Fruit fly (Drosophila melanogaster) whole organism, adult: ENCODE results near the gene CG31381.
A peak's percentile ranks its signal among the peaks of the same experiment; 100 is the strongest.

ENCODE experiments used
- CG11617 ChIP-seq: fragments of 200-800 bp; sonication (Bioruptor generic); optimal IDR thresholded peaks from 2 replicates; lab custom pipeline; 2017; ENCODE audit warnings: mild to moderate bottlenecking, missing biosample characterization, missing genetic modification reagents, missing genetic modification characterization
- CG12768 ChIP-seq: fragments of 200-800 bp; sonication (Bioruptor generic); optimal IDR thresholded peaks from 2 replicates; lab custom pipeline; 2017; ENCODE audit warnings: missing biosample characterization, missing genetic modification characterization, mild to moderate bottlenecking, moderate library complexity, missing genetic modification reagents
- CG14711 ChIP-seq: fragments of 200-800 bp; sonication (Bioruptor generic); optimal IDR thresholded peaks from 2 replicates; lab custom pipeline; 2018; ENCODE audit warnings: missing biosample characterization, mild to moderate bottlenecking, missing genetic modification characterization, moderate library complexity
- CG1620 ChIP-seq: fragments of 200-800 bp; sonication (Bioruptor generic); optimal IDR thresholded peaks from 2 replicates; lab custom pipeline; 2016; ENCODE audit warnings: missing biosample characterization, missing genetic modification characterization
- CG33017 ChIP-seq: fragments of 200-800 bp; sonication (Bioruptor generic); optimal IDR thresholded peaks from 2 replicates; lab custom pipeline; 2018; ENCODE audit warnings: missing biosample characterization, mild to moderate bottlenecking, missing genetic modification characterization, moderate library complexity
- CG5204 ChIP-seq: fragments of 200-800 bp; sonication (Bioruptor generic); optimal IDR thresholded peaks from 2 replicates; lab custom pipeline; 2016; ENCODE audit warnings: missing biosample characterization, missing genetic modification characterization
- CG7045 ChIP-seq: fragments of 200-800 bp; sonication (Bioruptor generic); optimal IDR thresholded peaks from 2 replicates; lab custom pipeline; 2017; ENCODE audit warnings: missing biosample characterization, mild to moderate bottlenecking, missing genetic modification characterization
- CG7101 ChIP-seq: fragments of 200-800 bp; sonication (Bioruptor generic); optimal IDR thresholded peaks from 2 replicates; lab custom pipeline; 2018; ENCODE audit warnings: missing biosample characterization, mild to moderate bottlenecking, missing genetic modification characterization, moderate library complexity
- Clk ChIP-seq: fragments of 200-800 bp; sonication (Bioruptor generic); optimal IDR thresholded peaks from 2 replicates; lab custom pipeline; 2017; ENCODE audit warnings: missing biosample characterization, missing genetic modification characterization
- Crg-1 ChIP-seq: fragments of 200-800 bp; sonication (Bioruptor generic); optimal IDR thresholded peaks from 2 replicates; lab custom pipeline; 2016; ENCODE audit warnings: missing biosample characterization, missing genetic modification characterization
- Hr96 ChIP-seq: fragments of 200-800 bp; sonication (Bioruptor generic); optimal IDR thresholded peaks from 2 replicates; lab custom pipeline; 2016; ENCODE audit warnings: missing biosample characterization, missing genetic modification characterization
- Mnt ChIP-seq: fragments of 200-800 bp; sonication (Bioruptor generic); optimal IDR thresholded peaks from 2 replicates; lab custom pipeline; 2016; ENCODE audit warnings: missing biosample characterization, mild to moderate bottlenecking, missing genetic modification characterization
- bab1 ChIP-seq: fragments of 200-800 bp; sonication (Bioruptor generic); optimal IDR thresholded peaks from 3 replicates; lab custom pipeline; 2019; ENCODE audit warnings: missing biosample characterization, mild to moderate bottlenecking, missing genetic modification characterization, moderate library complexity
- cic ChIP-seq: fragments of 200-800 bp; sonication (Bioruptor generic); optimal IDR thresholded peaks from 2 replicates; lab custom pipeline; 2017; ENCODE audit warnings: missing biosample characterization, mild to moderate bottlenecking, missing genetic modification characterization, moderate library complexity
- cnc ChIP-seq, 2 experiments: fragments of >200 bp; optimal IDR thresholded peaks; 2 replicates each; lab custom pipeline; 2017
- kay ChIP-seq: fragments of 200-800 bp; sonication (Bioruptor generic); peaks from one replicate; lab custom pipeline; 2016; ENCODE audit warnings: missing biosample characterization, missing genetic modification characterization, borderline replicate concordance
- ovo ChIP-seq: fragments of 200-800 bp; sonication (Bioruptor generic); optimal IDR thresholded peaks from 2 replicates; lab custom pipeline; 2016; ENCODE audit warnings: missing biosample characterization, missing genetic modification characterization
- pad ChIP-seq: fragments of 200-800 bp; sonication (Bioruptor generic); optimal IDR thresholded peaks from 3 replicates; lab custom pipeline; 2017; ENCODE audit warnings: missing biosample characterization, missing genetic modification characterization, mild to moderate bottlenecking, moderate library complexity, missing genetic modification reagents
- tj ChIP-seq: fragments of 200-800 bp; sonication (Bioruptor generic); optimal IDR thresholded peaks from 3 replicates; lab custom pipeline; 2017; ENCODE audit warnings: missing biosample characterization, mild to moderate bottlenecking, missing genetic modification characterization, moderate library complexity
- toe ChIP-seq: fragments of 200-800 bp; sonication (Bioruptor generic); optimal IDR thresholded peaks from 2 replicates; lab custom pipeline; 2016; ENCODE audit warnings: missing biosample characterization, missing genetic modification characterization

Gene CG31381

DNA sequence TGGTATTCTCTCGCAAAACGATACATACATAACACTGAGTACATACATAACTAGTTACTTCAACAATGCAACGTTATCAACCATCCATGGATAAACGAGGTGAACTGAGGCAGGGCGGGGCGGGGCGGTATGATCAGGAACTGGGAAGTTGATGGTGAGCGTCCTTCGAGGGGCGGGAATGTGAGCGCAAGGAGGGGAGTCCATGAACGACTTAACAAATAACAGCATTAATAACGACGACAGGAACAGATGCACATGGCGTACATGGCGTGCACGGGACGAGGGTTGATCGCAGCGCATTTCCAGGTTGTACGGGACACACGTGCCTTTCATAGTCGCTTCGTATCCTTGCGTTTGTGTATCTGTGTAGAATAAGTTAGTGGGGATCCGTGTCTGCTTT is 8.9 kb upstream of the CG31381 start:
- TF ChIP-seq Crg-1 (GFP tag; lab: Kevin White, UChicago), result no peak
- no peak for TF ChIP-seq cic (GFP tag; lab: Kevin White, UChicago)
- no peak for TF ChIP-seq bab1
- TF ChIP-seq cnc (optimal IDR thresholded peaks at IDR 0.05; lab: Kevin White, UChicago), result no peak
- TF ChIP-seq CG12768 (GFP tag; lab: Kevin White, UChicago), result no peak
- no peak for TF ChIP-seq CG11617
- TF ChIP-seq Mnt (GFP tag; lab: Kevin White, UChicago), result no peak
- TF ChIP-seq CG14711 (tag; lab: Kevin White, UChicago), result no peak

dm6 chr3R:24870389-24871048 is 6.3 kb upstream of the CG31381 start, which contains the start of gene CycB3:
TSS of gene CycB3 (minus strand) at chr3R:24870816.
- TF ChIP-seq pad (GFP tag; lab: Kevin White, UChicago) (peak; percentile 32), CG7101 (peak; percentile 13), ovo (GFP tag; lab: Kevin White, UChicago) (peak; percentile 57), bab1 (peak; percentile 57), CG11617 (no peak)

dm6 chr3R:24875939-24876842 is 654 bp upstream of the CG31381 start, which contains the start of gene CG3744:
TSS of gene CG3744 (minus strand) at chr3R:24876654.
- TF ChIP-seq pad (GFP tag; lab: Kevin White, UChicago) (peak; percentile 67), CG33017 (peak; percentile 82), Mnt (GFP tag; lab: Kevin White, UChicago) (no peak), cnc (optimal IDR thresholded peaks at IDR 0.05; lab: Kevin White, UChicago) (no peak), Hr96 (GFP tag; lab: Kevin White, UChicago) (peak; percentile 50), ovo (GFP tag; lab: Kevin White, UChicago) (peak; percentile 84), CG1620 (GFP tag; lab: Kevin White, UChicago) (peak; percentile 80), kay (GFP tag; lab: Kevin White, UChicago) (no peak), CG5204 (GFP tag; lab: Kevin White, UChicago) (peak; percentile 72), tj (GFP tag; lab: Kevin White, UChicago) (peak; percentile 34), cic (GFP tag; lab: Kevin White, UChicago) (peak; percentile 50), bab1 (peak; percentile 80), Clk (GFP tag; lab: Kevin White, UChicago) (peak; percentile 82), CG7101 (peak; percentile 83), CG14711 (tag; lab: Kevin White, UChicago) (peak; percentile 70), toe (peak; percentile 84), CG11617 (peak; percentile 81), Crg-1 (GFP tag; lab: Kevin White, UChicago) (peak; percentile 79), CG7045 (peak; percentile 87), CG12768 (GFP tag; lab: Kevin White, UChicago) (peak; percentile 85)

- TF ChIP-seq CG33017, result no peak
- no peak for TF ChIP-seq bab1
- TF ChIP-seq CG7045, result no peak
- TF ChIP-seq tj (GFP tag; lab: Kevin White, UChicago), result peak; percentile 90
- TF ChIP-seq cic (GFP tag; lab: Kevin White, UChicago), result no peak
- TF ChIP-seq CG12768 (GFP tag; lab: Kevin White, UChicago), result no peak
- TF ChIP-seq pad (GFP tag; lab: Kevin White, UChicago), result no peak
Measured at dm6 chr3R:24878655-24879054, 1.8 kb downstream of the CG31381 start.

DNA sequence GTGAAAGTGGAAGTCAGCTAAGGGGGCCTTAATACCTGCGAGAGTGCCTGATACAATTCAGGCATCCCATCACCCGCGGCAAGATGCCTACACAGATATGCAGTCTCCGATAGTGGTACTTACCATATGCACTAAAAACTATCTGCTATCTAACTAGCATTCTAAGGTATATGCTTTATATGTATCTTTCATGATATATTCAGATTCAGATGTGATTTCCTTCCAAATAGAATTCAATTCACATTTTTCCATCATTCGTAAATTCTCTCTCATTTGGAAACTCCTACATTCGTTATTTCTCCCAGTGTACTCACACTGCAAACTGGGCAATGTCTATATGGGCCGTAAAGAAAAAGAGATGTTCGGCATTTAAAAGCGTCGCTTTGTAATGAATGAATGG is 9.6 kb downstream of the CG31381 start:
- TF ChIP-seq pad (GFP tag; lab: Kevin White, UChicago) (no peak), CG12768 (GFP tag; lab: Kevin White, UChicago) (no peak)

DNA sequence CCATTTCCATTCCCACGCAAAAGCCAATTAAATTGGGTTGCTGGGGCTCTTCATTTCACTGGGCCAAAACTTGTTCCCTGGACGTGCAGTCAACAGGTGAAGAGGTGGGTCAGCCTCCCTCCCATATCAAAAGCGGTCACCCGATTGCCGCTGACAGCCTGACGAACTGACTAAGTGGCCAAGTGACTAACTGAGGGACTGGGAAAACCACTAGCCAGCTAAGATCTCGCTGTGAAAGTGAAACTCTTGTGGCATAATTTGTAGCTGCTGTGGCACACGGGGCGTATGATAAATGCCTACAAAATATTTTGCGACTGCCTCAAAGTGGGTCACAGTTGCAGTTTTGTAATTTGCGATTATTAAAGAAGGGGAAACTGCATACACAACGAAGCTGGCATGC is 11.6 kb downstream of the CG31381 start:
- TF ChIP-seq CG33017 (no peak), cnc (optimal IDR thresholded peaks at IDR 0.05; lab: Kevin White, UChicago) (no peak), CG14711 (tag; lab: Kevin White, UChicago) (no peak), pad (GFP tag; lab: Kevin White, UChicago) (no peak), bab1 (no peak), CG1620 (GFP tag; lab: Kevin White, UChicago) (no peak), Crg-1 (GFP tag; lab: Kevin White, UChicago) (no peak), CG7101 (no peak), ovo (GFP tag; lab: Kevin White, UChicago) (no peak), CG11617 (no peak), cic (GFP tag; lab: Kevin White, UChicago) (no peak), kay (GFP tag; lab: Kevin White, UChicago) (no peak), Clk (GFP tag; lab: Kevin White, UChicago) (no peak), CG7045 (no peak), Hr96 (GFP tag; lab: Kevin White, UChicago) (no peak)
